Fruit fly (Drosophila melanogaster) whole organism, embryonic: Measurements from ENCODE around the gene mus301.
A peak's percentile ranks its signal among the peaks of the same experiment; 100 is the strongest.

ENCODE experiments used
- Bteb2 ChIP-seq: fragments of 200-800 bp; sonication (Bioruptor generic); optimal IDR thresholded peaks from 2 replicates; lab custom pipeline; 2016; ENCODE audit warnings: missing biosample characterization, missing genetic modification characterization
- CG10565 ChIP-seq: fragments of 200-800 bp; sonication (Bioruptor generic); optimal IDR thresholded peaks from 3 replicates; lab custom pipeline; 2016; ENCODE audit warnings: missing biosample characterization, mild to moderate bottlenecking, missing genetic modification characterization
- CG10979 ChIP-seq: fragments of 200-800 bp; sonication (Bioruptor generic); optimal IDR thresholded peaks from 2 replicates; lab custom pipeline; 2018; ENCODE audit warnings: missing biosample characterization, mild to moderate bottlenecking, missing genetic modification characterization, moderate library complexity
- CG12071 ChIP-seq: fragments of 200-800 bp; sonication (Bioruptor generic); optimal IDR thresholded peaks from 3 replicates; lab custom pipeline; 2018; ENCODE audit warnings: missing biosample characterization, mild to moderate bottlenecking, missing genetic modification characterization
- CG12299 ChIP-seq: fragments of 200-800 bp; sonication (Bioruptor generic); optimal IDR thresholded peaks from 2 replicates; lab custom pipeline; 2018; ENCODE audit warnings: missing biosample characterization, mild to moderate bottlenecking, missing genetic modification characterization
- CG12942 ChIP-seq: fragments of 200-800 bp; sonication (Bioruptor generic); optimal IDR thresholded peaks from 3 replicates; lab custom pipeline; 2016; ENCODE audit warnings: missing biosample characterization, missing genetic modification characterization
- CG14965 ChIP-seq: fragments of 200-800 bp; sonication (Bioruptor generic); optimal IDR thresholded peaks from 2 replicates; lab custom pipeline; 2016; ENCODE audit warnings: missing biosample characterization, missing genetic modification characterization, borderline replicate concordance
- CG15073 ChIP-seq: fragments of 200-800 bp; sonication (Bioruptor generic); optimal IDR thresholded peaks from 2 replicates; lab custom pipeline; 2016; ENCODE audit warnings: missing biosample characterization, missing genetic modification characterization
- CG1602 ChIP-seq: fragments of 200-800 bp; sonication (Bioruptor generic); optimal IDR thresholded peaks from 3 replicates; lab custom pipeline; 2016; ENCODE audit warnings: missing biosample characterization, missing genetic modification characterization
- CG1647 ChIP-seq: fragments of 200-800 bp; sonication (Bioruptor generic); optimal IDR thresholded peaks from 3 replicates; lab custom pipeline; 2016; ENCODE audit warnings: missing biosample characterization, missing genetic modification characterization
- CG18764 ChIP-seq: fragments of 200-800 bp; sonication (Bioruptor generic); optimal IDR thresholded peaks from 3 replicates; lab custom pipeline; 2016; ENCODE audit warnings: missing biosample characterization, missing genetic modification characterization
- CG2199 ChIP-seq: fragments of 200-800 bp; sonication (Bioruptor generic); IDR thresholded peaks from 3 replicates; pipeline ENCODE4 v1.3.6; 2022; ENCODE audit warnings: missing biosample characterization, missing genetic modification characterization
- CG2202 ChIP-seq: fragments of 200-800 bp; sonication (Bioruptor generic); optimal IDR thresholded peaks from 2 replicates; lab custom pipeline; 2018; ENCODE audit warnings: missing biosample characterization, mild to moderate bottlenecking, missing genetic modification characterization
- CG31224 ChIP-seq: fragments of 200-800 bp; sonication (Bioruptor generic); IDR thresholded peaks from 2 replicates; pipeline ENCODE4 v1.3.6; 2022; ENCODE audit warnings: missing biosample characterization, missing genetic modification characterization
- CG31365 ChIP-seq: fragments of 200-800 bp; sonication (Bioruptor generic); optimal IDR thresholded peaks from 2 replicates; lab custom pipeline; 2018; ENCODE audit warnings: missing biosample characterization, mild to moderate bottlenecking, missing genetic modification characterization
- CG32532 ChIP-seq: fragments of 200-800 bp; sonication (Bioruptor generic); IDR thresholded peaks from 2 replicates; pipeline ENCODE4 v1.3.6; 2022; ENCODE audit warnings: missing biosample characterization, missing genetic modification characterization
- CG4282 ChIP-seq: fragments of 200-800 bp; sonication (Bioruptor generic); optimal IDR thresholded peaks from 2 replicates; lab custom pipeline; 2016; ENCODE audit warnings: missing biosample characterization, missing genetic modification characterization
- CG6765 ChIP-seq: fragments of 200-800 bp; sonication (Bioruptor generic); optimal IDR thresholded peaks from 3 replicates; lab custom pipeline; 2017; ENCODE audit warnings: missing biosample characterization, mild to moderate bottlenecking, missing genetic modification characterization
- CG7786 ChIP-seq: fragments of 200-800 bp; sonication (Bioruptor generic); optimal IDR thresholded peaks from 2 replicates; lab custom pipeline; 2016; ENCODE audit warnings: missing biosample characterization, missing genetic modification characterization
- CG7963 ChIP-seq: fragments of 200-800 bp; sonication (Bioruptor generic); IDR thresholded peaks from 3 replicates; pipeline ENCODE4 v1.3.6; 2022; ENCODE audit warnings: missing biosample characterization, missing genetic modification characterization; ENCODE audit not compliant: partially characterized antibody
- CG8281 ChIP-seq: fragments of 200-800 bp; sonication (Bioruptor generic); optimal IDR thresholded peaks from 2 replicates; lab custom pipeline; 2018; ENCODE audit warnings: missing biosample characterization, mild to moderate bottlenecking, missing genetic modification characterization, moderate library complexity
- Doc3 ChIP-seq: fragments of 200-800 bp; sonication (Bioruptor generic); IDR thresholded peaks from 3 replicates; pipeline ENCODE4 v1.3.6; 2022; ENCODE audit warnings: missing biosample characterization, missing genetic modification characterization; ENCODE audit not compliant: partially characterized antibody
- Gsc ChIP-seq: fragments of 200-800 bp; sonication (Bioruptor generic); IDR thresholded peaks from 2 replicates; pipeline ENCODE4 v1.3.6; 2022; ENCODE audit warnings: missing biosample characterization, missing genetic modification characterization
- HmgD ChIP-seq: fragments of 200-800 bp; sonication (Bioruptor generic); optimal IDR thresholded peaks from 3 replicates; lab custom pipeline; 2016; ENCODE audit warnings: missing biosample characterization, missing genetic modification characterization
- Hr39 ChIP-seq: fragments of >200 bp; optimal IDR thresholded peaks from 2 replicates; lab custom pipeline; 2017
- NFAT ChIP-seq: fragments of 200-800 bp; sonication (Bioruptor generic); IDR thresholded peaks from 2 replicates; pipeline ENCODE4 v1.3.6; 2022; ENCODE audit warnings: missing biosample characterization, missing genetic modification characterization
- Nf-YA ChIP-seq: fragments of 200-800 bp; sonication (Bioruptor generic); IDR thresholded peaks from 2 replicates; pipeline ENCODE4 v1.3.6; 2022; ENCODE audit warnings: missing biosample characterization, missing genetic modification characterization
- Oli ChIP-seq: fragments of 200-800 bp; sonication (Bioruptor generic); optimal IDR thresholded peaks from 2 replicates; lab custom pipeline; 2018; ENCODE audit warnings: missing biosample characterization, mild to moderate bottlenecking, missing genetic modification characterization, moderate library complexity
- Ravus ChIP-seq: fragments of 200-800 bp; sonication (Bioruptor generic); IDR thresholded peaks from 2 replicates; pipeline ENCODE4 v1.3.6; 2022; ENCODE audit warnings: missing biosample characterization, missing genetic modification characterization
- ase ChIP-seq: fragments of 200-800 bp; sonication (Bioruptor generic); IDR thresholded peaks from 3 replicates; pipeline ENCODE4 v1.3.6; 2022; ENCODE audit warnings: missing biosample characterization, missing genetic modification characterization
- az2 ChIP-seq: fragments of 200-800 bp; sonication (Bioruptor generic); optimal IDR thresholded peaks from 3 replicates; lab custom pipeline; 2016; ENCODE audit warnings: missing biosample characterization, missing genetic modification characterization
- bsh ChIP-seq, 2 experiments: fragments of 200-800 bp; sonication (Bioruptor generic); optimal IDR thresholded peaks; 2 replicates each; lab custom pipeline; 2017 to 2018; ENCODE audit warnings: mild to moderate bottlenecking in 2 of 2, missing biosample characterization in 2 of 2, missing genetic modification characterization in 2 of 2, moderate library complexity in 1 of 2
- chm ChIP-seq: fragments of 200-800 bp; sonication (Bioruptor generic); IDR thresholded peaks from 2 replicates; pipeline ENCODE4 v1.3.6; 2022; ENCODE audit warnings: missing biosample characterization, missing genetic modification characterization
- emc ChIP-seq: fragments of 200-800 bp; sonication (Bioruptor generic); optimal IDR thresholded peaks from 2 replicates; lab custom pipeline; 2016; ENCODE audit warnings: missing biosample characterization, missing genetic modification characterization
- fd96Cb ChIP-seq: fragments of 200-800 bp; sonication (Bioruptor generic); optimal IDR thresholded peaks from 2 replicates; lab custom pipeline; 2018; ENCODE audit warnings: missing biosample characterization, mild to moderate bottlenecking, missing genetic modification characterization, moderate library complexity
- fu2 ChIP-seq: fragments of 200-800 bp; sonication (Bioruptor generic); optimal IDR thresholded peaks from 2 replicates; lab custom pipeline; 2016; ENCODE audit warnings: missing biosample characterization, missing genetic modification characterization
- inv ChIP-seq: fragments of 200-800 bp; sonication (Bioruptor generic); IDR thresholded peaks from 2 replicates; pipeline ENCODE4 v1.3.6; 2022; ENCODE audit warnings: missing biosample characterization, missing genetic modification characterization; ENCODE audit not compliant: partially characterized antibody
- jing ChIP-seq: fragments of 200-800 bp; sonication (Bioruptor generic); optimal IDR thresholded peaks from 2 replicates; lab custom pipeline; 2018; ENCODE audit warnings: missing biosample characterization, mild to moderate bottlenecking, missing genetic modification characterization
- jumu ChIP-seq: fragments of 200-800 bp; sonication (Bioruptor generic); optimal IDR thresholded peaks from 3 replicates; lab custom pipeline; 2016; ENCODE audit warnings: missing biosample characterization, missing genetic modification characterization
- knrl ChIP-seq: fragments of 200-800 bp; sonication (Bioruptor generic); IDR thresholded peaks from 3 replicates; pipeline ENCODE4 v1.3.6; 2022; ENCODE audit warnings: missing biosample characterization, missing genetic modification characterization; ENCODE audit not compliant: partially characterized antibody
- lilli ChIP-seq: fragments of 200-800 bp; sonication (Bioruptor generic); optimal IDR thresholded peaks from 3 replicates; lab custom pipeline; 2016; ENCODE audit warnings: missing biosample characterization, missing genetic modification characterization
- lov ChIP-seq, 2 experiments: fragments of 200-800 bp in 1 of 2; fragments of >200 bp in 1 of 2; sonication (Bioruptor generic) in 1 of 2; IDR thresholded peaks in 1 of 2; optimal IDR thresholded peaks in 1 of 2; 2 replicates in 1 of 2; 3 replicates in 1 of 2; pipeline versions ENCODE4 v1.3.6 to Lab custom; 2017 to 2022; ENCODE audit warnings: missing biosample characterization in 1 of 2, missing genetic modification characterization in 1 of 2
- ranshi ChIP-seq: fragments of 200-800 bp; sonication (Bioruptor generic); IDR thresholded peaks from 2 replicates; pipeline ENCODE4 v1.3.6; 2022; ENCODE audit warnings: missing biosample characterization, missing genetic modification characterization
- sc ChIP-seq, 3 experiments: fragments of >200 bp in 2 of 3; fragments of 200-800 bp in 1 of 3; sonication (Bioruptor generic) in 1 of 3; optimal IDR thresholded peaks; 2 replicates in 2 of 3; 3 replicates in 1 of 3; lab custom pipeline; 2017; ENCODE audit warnings: mild to moderate bottlenecking in 1 of 3, missing biosample characterization in 1 of 3, missing genetic modification characterization in 1 of 3, missing genetic modification reagents in 1 of 3
- slbo ChIP-seq: fragments of 200-800 bp; sonication (Bioruptor generic); IDR thresholded peaks from 2 replicates; pipeline ENCODE4 v1.3.6; 2022; ENCODE audit warnings: missing biosample characterization, missing genetic modification characterization
- trem ChIP-seq: fragments of 200-800 bp; optimal IDR thresholded peaks from 3 replicates; lab custom pipeline; 2019; ENCODE audit warnings: missing biosample characterization, mild to moderate bottlenecking, missing genetic modification characterization, moderate library complexity
- twi ChIP-seq: fragments of 200-800 bp; optimal IDR thresholded peaks from 2 replicates; lab custom pipeline; 2019; ENCODE audit warnings: missing biosample characterization, mild to moderate bottlenecking, missing genetic modification characterization, moderate library complexity
- vnd ChIP-seq: fragments of 200-800 bp; sonication (Bioruptor generic); IDR thresholded peaks from 3 replicates; pipeline ENCODE4 v1.3.6; 2022; ENCODE audit warnings: missing biosample characterization, missing genetic modification characterization; ENCODE audit not compliant: partially characterized antibody
- wek ChIP-seq: fragments of 200-800 bp; sonication (Bioruptor generic); optimal IDR thresholded peaks from 3 replicates; lab custom pipeline; 2018; ENCODE audit warnings: missing biosample characterization, mild to moderate bottlenecking, missing genetic modification characterization, moderate library complexity

The mus301 gene

dm6 chr3L:8177795-8178564, 40.4 kb downstream of the mus301 start, which contains the start of gene Nmt (continued):
- TF ChIP-seq CG12071 (GFP tag; lab: Kevin White, UChicago) (no peak), CG15073 (GFP tag; lab: Kevin White, UChicago) (no peak), CG8281 (tag; lab: Kevin White, UChicago) (no peak), Ravus (no peak), NFAT (GFP tag; lab: Robert Waterston, UW) (no peak), CG32532 (peak; percentile 64), wek (GFP tag; lab: Kevin White, UChicago) (no peak), CG7963 (peak; percentile 72), ranshi (GFP tag; lab: Robert Waterston, UW) (peak; percentile 14; the same call in 1 of the 2 replicates), lilli (GFP tag; lab: Kevin White, UChicago) (peak; percentile 59), slbo (peak; percentile 82), CG2202 (tag; lab: Kevin White, UChicago) (no peak), HmgD (no peak), Doc3 (GFP tag; lab: Robert Waterston, UW) (peak; percentile 67), chm (GFP tag; lab: Robert Waterston, UW) (0 out of 2 replicates have a peak, but pooled peaks have one; percentile 25), lov (optimal IDR thresholded peaks at IDR 0.05; lab: Kevin White, UChicago) (no peak), lov (GFP tag; IDR thresholded peaks at IDR 0.05; lab: Robert Waterston, UW) (no peak), CG6765 (no peak), sc (optimal IDR thresholded peaks at IDR 0.05; lab: Kevin White, UChicago) (no peak), sc (GFP tag; optimal IDR thresholded peaks at IDR 0.05; lab: Kevin White, UChicago) (no peak), CG2199 (GFP tag; lab: Robert Waterston, UW) (no peak), CG7786 (GFP tag; lab: Kevin White, UChicago) (peak; percentile 6), inv (GFP tag; lab: Robert Waterston, UW) (peak; percentile 66), knrl (GFP tag; lab: Robert Waterston, UW) (peak; percentile 67; the same call in 2 of the 3 replicates), Bteb2 (GFP tag; lab: Kevin White, UChicago) (no peak), jumu (GFP tag; lab: Kevin White, UChicago) (no peak), Hr39 (lab: Kevin White, UChicago) (no peak), CG12299 (no peak), CG31224 (GFP tag; lab: Robert Waterston, UW) (no peak), az2 (GFP tag; lab: Kevin White, UChicago) (peak; percentile 5), CG10979 (tag; lab: Kevin White, UChicago) (no peak), emc (GFP tag; lab: Kevin White, UChicago) (no peak), fu2 (GFP tag; lab: Kevin White, UChicago) (no peak), CG18764 (GFP tag; lab: Kevin White, UChicago) (no peak), CG14965 (no peak), Nf-YA (GFP tag; lab: Robert Waterston, UW) (no peak), bsh (GFP tag; optimal IDR thresholded peaks at IDR 0.05; lab: Kevin White, UChicago) (peak in 1 of 2 experiments; percentile 43), fd96Cb (tag; lab: Kevin White, UChicago) (peak; percentile 29), CG31365 (tag; lab: Kevin White, UChicago) (no peak), ase (no peak), vnd (GFP tag; lab: Robert Waterston, UW) (peak; percentile 69), trem (tag; lab: Kevin White, UChicago) (peak; percentile 2), twi (no peak), CG1647 (GFP tag; lab: Kevin White, UChicago) (no peak), CG10565 (GFP tag; lab: Kevin White, UChicago) (no peak), Gsc (GFP tag; lab: Robert Waterston, UW) (no peak), CG1602 (GFP tag; lab: Kevin White, UChicago) (peak; percentile 26), jing (GFP tag; lab: Kevin White, UChicago) (no peak), CG12942 (GFP tag; lab: Kevin White, UChicago) (peak; percentile 14), Oli (tag; lab: Kevin White, UChicago) (no peak), CG4282 (GFP tag; lab: Kevin White, UChicago) (no peak)
